Worm (Caenorhabditis elegans) whole organism, L2 larva: ENCODE measurements around the gene F39H12.1.

Experiments
- C34F6.9 ChIP-seq: fragments of 150-350 bp; optimal IDR thresholded peaks from 2 replicates; lab custom pipeline; 2014; ENCODE audit warnings: missing biosample characterization, missing genetic modification characterization
- F13H6.1 ChIP-seq: sonication (generic microtip); optimal IDR thresholded peaks from 2 replicates; lab custom pipeline; 2016; ENCODE audit warnings: missing genetic modification characterization, missing compliant biosample characterization
- R02D3.7 ChIP-seq: fragments of 150-350 bp; optimal IDR thresholded peaks from 2 replicates; lab custom pipeline; 2014; ENCODE audit warnings: missing biosample characterization, missing genetic modification characterization
- blmp-1 ChIP-seq: sonication (generic microtip); optimal IDR thresholded peaks from 2 replicates; lab custom pipeline; 2017; ENCODE audit warnings: missing genetic modification characterization, mild to moderate bottlenecking, missing compliant biosample characterization, antibody characterized with exemption, moderate library complexity; ENCODE audit not compliant: insufficient read depth
- crh-2 ChIP-seq: sonication (generic microtip); optimal IDR thresholded peaks from 2 replicates; lab custom pipeline; 2017; ENCODE audit warnings: missing biosample characterization, missing genetic modification characterization
- dmd-4 ChIP-seq: sonication (generic microtip); optimal IDR thresholded peaks from 2 replicates; lab custom pipeline; 2017; ENCODE audit warnings: missing biosample characterization, missing genetic modification characterization
- egl-27 ChIP-seq: sonication (generic microtip); optimal IDR thresholded peaks from 3 replicates; lab custom pipeline; 2017; ENCODE audit warnings: missing biosample characterization, missing genetic modification reagents, missing genetic modification characterization
- fos-1 ChIP-seq: fragments of 150-350 bp; optimal IDR thresholded peaks from 2 replicates; lab custom pipeline; 2014; ENCODE audit warnings: missing biosample characterization, missing genetic modification characterization
- gmeb-1 ChIP-seq: fragments of 150-350 bp; optimal IDR thresholded peaks from 2 replicates; lab custom pipeline; 2014; ENCODE audit warnings: missing biosample characterization, missing genetic modification characterization
- lin-11 ChIP-seq: fragments of 150-350 bp; sonication (generic microtip); optimal IDR thresholded peaks from 2 replicates; lab custom pipeline; 2014; ENCODE audit warnings: missing biosample characterization, missing genetic modification characterization, inconsistent platforms, mixed read lengths
- lin-13 ChIP-seq: fragments of 150-350 bp; optimal IDR thresholded peaks from 2 replicates; lab custom pipeline; 2014; ENCODE audit warnings: missing biosample characterization, missing genetic modification reagents, missing genetic modification characterization
- lsy-2 ChIP-seq, 2 experiments: fragments of 150-350 bp in 1 of 2; sonication (generic microtip) in 1 of 2; optimal IDR thresholded peaks; 2 replicates each; lab custom pipeline; 2014 to 2017; ENCODE audit warnings: missing biosample characterization in 2 of 2, missing genetic modification characterization in 2 of 2
- mbf-1 ChIP-seq: sonication (generic microtip); optimal IDR thresholded peaks from 2 replicates; lab custom pipeline; 2017; ENCODE audit warnings: missing biosample characterization, missing genetic modification characterization
- nhr-129 ChIP-seq: fragments of 150-350 bp; optimal IDR thresholded peaks from 2 replicates; lab custom pipeline; 2014; ENCODE audit warnings: missing biosample characterization, missing genetic modification characterization
- nhr-23 ChIP-seq: fragments of 150-350 bp; optimal IDR thresholded peaks from 2 replicates; lab custom pipeline; 2014; ENCODE audit warnings: missing biosample characterization, missing genetic modification reagents, missing genetic modification characterization
- nhr-25 ChIP-seq: fragments of 150-350 bp; sonication (generic microtip); optimal IDR thresholded peaks from 3 replicates; lab custom pipeline; 2014; ENCODE audit warnings: missing biosample characterization, missing genetic modification characterization
- peb-1 ChIP-seq: fragments of 150-350 bp; optimal IDR thresholded peaks from 2 replicates; lab custom pipeline; 2014; ENCODE audit warnings: missing biosample characterization, missing genetic modification characterization
- sem-4 ChIP-seq: fragments of 150-350 bp; optimal IDR thresholded peaks from 2 replicates; lab custom pipeline; 2014; ENCODE audit warnings: missing biosample characterization, missing genetic modification reagents, missing genetic modification characterization
- sma-3 ChIP-seq: sonication (generic microtip); optimal IDR thresholded peaks from 2 replicates; lab custom pipeline; 2016; ENCODE audit warnings: missing genetic modification reagents, missing genetic modification characterization, missing compliant biosample characterization
- sma-9 ChIP-seq, 2 experiments: fragments of 150-350 bp in 1 of 2; sonication (generic microtip) in 1 of 2; optimal IDR thresholded peaks; 2 replicates each; lab custom pipeline; 2014 to 2016; ENCODE audit warnings: missing genetic modification characterization in 2 of 2, mild to moderate bottlenecking in 1 of 2, missing biosample characterization in 1 of 2, missing compliant biosample characterization in 1 of 2, missing genetic modification reagents in 1 of 2, moderate library complexity in 1 of 2
- snpc-4 ChIP-seq: fragments of 150-350 bp; optimal IDR thresholded peaks from 2 replicates; lab custom pipeline; 2014; ENCODE audit warnings: missing biosample characterization, missing genetic modification characterization
- unc-55 ChIP-seq: fragments of 150-350 bp; sonication (generic microtip); optimal IDR thresholded peaks from 3 replicates; lab custom pipeline; 2014; ENCODE audit warnings: missing biosample characterization, missing genetic modification reagents, missing genetic modification characterization
- zag-1 ChIP-seq: fragments of 150-350 bp; optimal IDR thresholded peaks from 2 replicates; lab custom pipeline; 2014; ENCODE audit warnings: missing biosample characterization, missing genetic modification characterization
- ztf-4 ChIP-seq: fragments of 150-350 bp; optimal IDR thresholded peaks from 2 replicates; lab custom pipeline; 2014; ENCODE audit warnings: missing biosample characterization, missing genetic modification characterization

The F39H12.1 gene

ce11 chrX:876935-877334 is 42.4 kb downstream of the F39H12.1 start, which contains the start of gene ZC13.1:
ZC13.1 (plus strand) TSS chrX:877239.
- TF ChIP-seq zag-1 (tag; lab: Kevin White, UChicago) (peak; percentile 38), sem-4 (tag; lab: Kevin White, UChicago) (peak; percentile 55), peb-1 (tag; lab: Kevin White, UChicago) (no peak), lin-11 (tag; lab: Kevin White, UChicago) (peak; percentile 33), fos-1 (tag; lab: Kevin White, UChicago) (peak; percentile 85), crh-2 (tag; lab: Kevin White, UChicago) (peak; percentile 64), nhr-25 (peak; percentile 69), sma-9 (GFP tag; optimal IDR thresholded peaks at IDR 0.05; lab: Kevin White, UChicago) (peak; percentile 60), sma-9 (tag; optimal IDR thresholded peaks at IDR 0.05; lab: Kevin White, UChicago) (no peak), C34F6.9 (tag; lab: Kevin White, UChicago) (peak; percentile 87), gmeb-1 (tag; lab: Kevin White, UChicago) (peak; percentile 35), mbf-1 (no peak), nhr-23 (tag; lab: Kevin White, UChicago) (no peak), lin-13 (GFP tag; lab: Kevin White, UChicago) (peak; percentile 75), ztf-4 (tag; lab: Kevin White, UChicago) (no peak), blmp-1 (peak; percentile 92), unc-55 (GFP tag; lab: Kevin White, UChicago) (peak; percentile 80), sma-3 (GFP tag; lab: Kevin White, UChicago) (peak; percentile 55), nhr-129 (tag; lab: Kevin White, UChicago) (peak; percentile 94), F13H6.1 (tag; lab: Kevin White, UChicago) (peak; percentile 40), snpc-4 (tag; lab: Kevin White, UChicago) (peak; percentile 4), egl-27 (peak; percentile 4), lsy-2 (tag; optimal IDR thresholded peaks at IDR 0.05; lab: Kevin White, UChicago) (peak; percentile 6 to 67), dmd-4 (tag; lab: Kevin White, UChicago) (no peak)

- peak; percentile 31 for TF ChIP-seq lin-11 (tag; lab: Kevin White, UChicago)
- TF ChIP-seq R02D3.7 (tag; lab: Kevin White, UChicago): no peak
- no peak for TF ChIP-seq nhr-129 (tag; lab: Kevin White, UChicago)
These were observed 45.8 kb downstream of the F39H12.1 start, which contains the start of gene ZC13.2 for ce11 chrX:880367-880766. ZC13.2 (plus strand) TSS chrX:880667.
